Worm (Caenorhabditis elegans) whole organism, L4 larva: ENCODE measurements around the gene moe-3.

Experiments used
- F10B5.3 ChIP-seq: sonication (generic microtip); optimal IDR thresholded peaks from 2 replicates; lab custom pipeline; 2016; ENCODE audit warnings: mild to moderate bottlenecking, missing genetic modification characterization, missing compliant biosample characterization
- F26F4.8 ChIP-seq: fragments of 200-800 bp; sonication (Bioruptor generic); conservative IDR thresholded peaks from 2 replicates; pipeline ENCODE4 v1.3.6; 2022; ENCODE audit warnings: missing genetic modification characterization, missing compliant biosample characterization
- F37D6.2 ChIP-seq: sonication (generic microtip); optimal IDR thresholded peaks from 2 replicates; lab custom pipeline; 2016; ENCODE audit warnings: mild to moderate bottlenecking, missing genetic modification characterization, missing compliant biosample characterization
- F49E8.2 ChIP-seq: sonication (generic microtip); optimal IDR thresholded peaks from 2 replicates; lab custom pipeline; 2016; ENCODE audit warnings: missing compliant biosample characterization, mild to moderate bottlenecking, missing genetic modification characterization, borderline replicate concordance
- R02D3.7 ChIP-seq: fragments of 150-350 bp; sonication (generic microtip); optimal IDR thresholded peaks from 3 replicates; lab custom pipeline; 2014; ENCODE audit warnings: missing biosample characterization, missing genetic modification characterization
- T20F7.1 ChIP-seq: fragments of 200-800 bp; sonication (Bioruptor generic); optimal IDR thresholded peaks from 2 replicates; lab custom pipeline; 2018; ENCODE audit warnings: mild to moderate bottlenecking, missing genetic modification characterization, missing compliant biosample characterization
- Y48G9A.11 ChIP-seq: fragments of 200-800 bp; sonication (Bioruptor generic); IDR thresholded peaks from 2 replicates; pipeline ENCODE4 v1.3.6; 2022; ENCODE audit warnings: missing genetic modification reagents, missing genetic modification characterization, missing compliant biosample characterization
- Y75B8A.6 ChIP-seq: fragments of 200-800 bp; sonication (Bioruptor generic); IDR thresholded peaks from 2 replicates; pipeline ENCODE4 v1.3.6; 2022; ENCODE audit warnings: missing genetic modification reagents, missing genetic modification characterization, missing compliant biosample characterization
- ZK337.2 ChIP-seq: fragments of 200-800 bp; sonication (Bioruptor generic); IDR thresholded peaks from 2 replicates; pipeline ENCODE4 v1.3.6; 2022; ENCODE audit warnings: missing genetic modification reagents, missing genetic modification characterization, missing compliant biosample characterization
- arid-1 ChIP-seq: fragments of 200-800 bp; sonication (Bioruptor generic); conservative IDR thresholded peaks from 2 replicates; pipeline ENCODE4 v1.3.6; 2022; ENCODE audit warnings: missing genetic modification reagents, missing genetic modification characterization, missing compliant biosample characterization
- ceh-62 ChIP-seq: sonication (generic microtip); optimal IDR thresholded peaks from 2 replicates; lab custom pipeline; 2017; ENCODE audit warnings: missing biosample characterization, missing genetic modification characterization
- ces-1 ChIP-seq: fragments of 150-350 bp; sonication (generic microtip); optimal IDR thresholded peaks from 4 replicates; lab custom pipeline; 2014; ENCODE audit warnings: missing biosample characterization, missing genetic modification reagents, missing genetic modification characterization
- cey-2 ChIP-seq: sonication (generic microtip); optimal IDR thresholded peaks from 3 replicates; lab custom pipeline; 2017; ENCODE audit warnings: missing genetic modification characterization, mild to moderate bottlenecking, missing compliant biosample characterization, antibody characterized with exemption, borderline replicate concordance; ENCODE audit not compliant: insufficient read depth
- daf-12 ChIP-seq: fragments of 150-350 bp; optimal IDR thresholded peaks from 2 replicates; lab custom pipeline; 2014; ENCODE audit warnings: missing biosample characterization, missing genetic modification reagents, missing genetic modification characterization
- daf-16 ChIP-seq, 3 experiments: sonication (generic microtip); optimal IDR thresholded peaks; 2 replicates each; lab custom pipeline; 2016 to 2017; ENCODE audit warnings: missing genetic modification characterization in 3 of 3, missing genetic modification reagents in 3 of 3, mild to moderate bottlenecking in 2 of 3, missing compliant biosample characterization in 2 of 3, missing biosample characterization in 1 of 3, moderate library complexity in 1 of 3
- dmd-9 ChIP-seq: fragments of 200-800 bp; sonication (Bioruptor generic); IDR thresholded peaks from 2 replicates; pipeline ENCODE4 v1.3.6; 2022; ENCODE audit warnings: missing genetic modification reagents, missing genetic modification characterization, missing compliant biosample characterization
- duxl-1 ChIP-seq: sonication (generic microtip); optimal IDR thresholded peaks from 2 replicates; lab custom pipeline; 2016; ENCODE audit warnings: mild to moderate bottlenecking, missing genetic modification characterization, moderate library complexity, missing compliant biosample characterization; ENCODE audit not compliant: poor library complexity
- dve-1 ChIP-seq: sonication (generic microtip); optimal IDR thresholded peaks from 2 replicates; lab custom pipeline; 2017; ENCODE audit warnings: antibody characterized with exemption, mild to moderate bottlenecking, missing genetic modification characterization, missing compliant biosample characterization; ENCODE audit not compliant: insufficient read depth
- egl-27 ChIP-seq: sonication (generic microtip); optimal IDR thresholded peaks from 3 replicates; lab custom pipeline; 2017; ENCODE audit warnings: missing biosample characterization, missing genetic modification reagents, missing genetic modification characterization
- egl-43 ChIP-seq: fragments of 200-800 bp; sonication (Bioruptor generic); IDR thresholded peaks from 2 replicates; pipeline ENCODE4 v1.3.6; 2022; ENCODE audit warnings: missing genetic modification reagents, missing genetic modification characterization, missing compliant biosample characterization
- fos-1 ChIP-seq: fragments of 150-350 bp; optimal IDR thresholded peaks from 2 replicates; lab custom pipeline; 2014; ENCODE audit warnings: missing biosample characterization, missing genetic modification characterization
- gei-8 ChIP-seq: fragments of 200-800 bp; sonication (Bioruptor generic); optimal IDR thresholded peaks from 2 replicates; lab custom pipeline; 2018; ENCODE audit warnings: mild to moderate bottlenecking, missing genetic modification characterization, missing compliant biosample characterization
- hif-1 ChIP-seq, 2 experiments: sonication (generic microtip); optimal IDR thresholded peaks; 2 replicates each; lab custom pipeline; 2016 to 2017; ENCODE audit warnings: missing compliant biosample characterization in 2 of 2, missing genetic modification characterization in 2 of 2, missing genetic modification reagents in 2 of 2, missing genotype in 2 of 2, mild to moderate bottlenecking in 1 of 2
- hlh-11 ChIP-seq: fragments of 200-800 bp; sonication (Bioruptor generic); optimal IDR thresholded peaks from 2 replicates; lab custom pipeline; 2018; ENCODE audit warnings: mild to moderate bottlenecking, missing genetic modification characterization, missing compliant biosample characterization
- lin-1 ChIP-seq: fragments of 200-800 bp; sonication (Bioruptor generic); IDR thresholded peaks from 2 replicates; pipeline ENCODE4 v1.3.6; 2022; ENCODE audit warnings: missing genetic modification reagents, missing genetic modification characterization, missing compliant biosample characterization
- lin-13 ChIP-seq: fragments of 150-350 bp; optimal IDR thresholded peaks from 2 replicates; lab custom pipeline; 2014; ENCODE audit warnings: missing biosample characterization, missing genetic modification reagents, missing genetic modification characterization
- lin-15B ChIP-seq: fragments of 150-350 bp; sonication (generic microtip); optimal IDR thresholded peaks from 3 replicates; lab custom pipeline; 2014; ENCODE audit warnings: missing biosample characterization, missing genetic modification characterization
- lin-38 ChIP-seq: fragments of 200-800 bp; sonication (Bioruptor generic); IDR thresholded peaks from 2 replicates; pipeline ENCODE4 v1.3.6; 2022; ENCODE audit warnings: missing genetic modification reagents, missing genetic modification characterization, missing compliant biosample characterization
- lsy-2 ChIP-seq, 2 experiments: fragments of 150-350 bp in 1 of 2; sonication (generic microtip) in 1 of 2; optimal IDR thresholded peaks; 2 replicates each; lab custom pipeline; 2014 to 2017; ENCODE audit warnings: missing biosample characterization in 2 of 2, missing genetic modification characterization in 2 of 2
- mdl-1 ChIP-seq, 2 experiments: fragments of 150-350 bp in 1 of 2; sonication (generic microtip) in 1 of 2; optimal IDR thresholded peaks; 2 replicates each; lab custom pipeline; 2014 to 2017; ENCODE audit warnings: missing biosample characterization in 2 of 2, missing genetic modification characterization in 2 of 2
- mdt-29 ChIP-seq: fragments of 200-800 bp; sonication (Bioruptor generic); IDR thresholded peaks from 2 replicates; pipeline ENCODE4 v1.3.6; 2022; ENCODE audit warnings: missing genetic modification reagents, missing genetic modification characterization, missing compliant biosample characterization
- mes-2 ChIP-seq: sonication (generic microtip); optimal IDR thresholded peaks from 2 replicates; lab custom pipeline; 2016; ENCODE audit warnings: missing genotype, mild to moderate bottlenecking, missing genetic modification characterization, missing compliant biosample characterization; ENCODE audit not compliant: poor library complexity, severe bottlenecking
- mxl-3 ChIP-seq: fragments of 200-800 bp; sonication (Bioruptor generic); optimal IDR thresholded peaks from 2 replicates; lab custom pipeline; 2018; ENCODE audit warnings: mild to moderate bottlenecking, missing genetic modification characterization, missing compliant biosample characterization
- nhr-10 ChIP-seq: fragments of 150-350 bp; optimal IDR thresholded peaks from 2 replicates; lab custom pipeline; 2014; ENCODE audit warnings: missing biosample characterization, missing genetic modification characterization
- nhr-111 ChIP-seq: fragments of 200-800 bp; sonication (Bioruptor generic); optimal IDR thresholded peaks from 2 replicates; lab custom pipeline; 2018; ENCODE audit warnings: mild to moderate bottlenecking, missing genetic modification characterization, missing compliant biosample characterization
- nhr-237 ChIP-seq: sonication (generic microtip); optimal IDR thresholded peaks from 2 replicates; lab custom pipeline; 2017; ENCODE audit warnings: missing biosample characterization, missing genetic modification characterization
- nhr-28 ChIP-seq: fragments of 150-350 bp; optimal IDR thresholded peaks from 2 replicates; lab custom pipeline; 2014; ENCODE audit warnings: missing biosample characterization, missing genetic modification characterization
- nhr-41 ChIP-seq: fragments of 200-800 bp; sonication (Bioruptor generic); IDR thresholded peaks from 2 replicates; pipeline ENCODE4 v1.3.6; 2022; ENCODE audit warnings: missing genetic modification reagents, missing genetic modification characterization, missing compliant biosample characterization
- nhr-42 ChIP-seq: fragments of 200-800 bp; sonication (Bioruptor generic); IDR thresholded peaks from 2 replicates; pipeline ENCODE4 v1.3.6; 2022; ENCODE audit warnings: missing genetic modification characterization, missing compliant biosample characterization
- nhr-6 ChIP-seq: fragments of 150-350 bp; optimal IDR thresholded peaks from 2 replicates; lab custom pipeline; 2014; ENCODE audit warnings: missing biosample characterization, missing genetic modification characterization
- pqm-1 ChIP-seq: sonication (generic microtip); optimal IDR thresholded peaks from 2 replicates; lab custom pipeline; 2017; ENCODE audit warnings: missing biosample characterization, missing genetic modification characterization
- set-16 ChIP-seq: fragments of 200-800 bp; sonication (Bioruptor generic); IDR thresholded peaks from 2 replicates; pipeline ENCODE4 v1.3.6; 2022; ENCODE audit warnings: missing genetic modification reagents, missing genetic modification characterization, missing compliant biosample characterization
- snpc-1.2 ChIP-seq: fragments of 200-800 bp; sonication (Bioruptor generic); IDR thresholded peaks from 2 replicates; pipeline ENCODE4 v1.3.6; 2022; ENCODE audit warnings: missing genetic modification reagents, missing genetic modification characterization, missing compliant biosample characterization
- snpc-4 ChIP-seq: fragments of 150-350 bp; optimal IDR thresholded peaks from 2 replicates; lab custom pipeline; 2014; ENCODE audit warnings: missing biosample characterization, missing genetic modification characterization
- spr-3 ChIP-seq: fragments of 200-800 bp; sonication (Bioruptor generic); optimal IDR thresholded peaks from 2 replicates; lab custom pipeline; 2018; ENCODE audit warnings: mild to moderate bottlenecking, missing genetic modification characterization, missing compliant biosample characterization
- tag-97 ChIP-seq: fragments of 200-800 bp; sonication (Bioruptor generic); IDR thresholded peaks from 2 replicates; pipeline ENCODE4 v1.3.6; 2022; ENCODE audit warnings: missing genetic modification characterization, missing compliant biosample characterization
- unc-130 ChIP-seq: sonication (generic microtip); optimal IDR thresholded peaks from 2 replicates; lab custom pipeline; 2016; ENCODE audit warnings: missing genetic modification reagents, missing genetic modification characterization, missing compliant biosample characterization
- zag-1 ChIP-seq: fragments of 150-350 bp; optimal IDR thresholded peaks from 2 replicates; lab custom pipeline; 2014; ENCODE audit warnings: missing biosample characterization, missing genetic modification characterization
- zfp-2 ChIP-seq: sonication (generic microtip); optimal IDR thresholded peaks from 2 replicates; lab custom pipeline; 2016; ENCODE audit warnings: mild to moderate bottlenecking, missing genetic modification characterization, missing compliant biosample characterization
- zip-11 ChIP-seq: fragments of 200-800 bp; sonication (Bioruptor generic); IDR thresholded peaks from 2 replicates; pipeline ENCODE4 v1.3.6; 2022; ENCODE audit warnings: missing genetic modification characterization, missing compliant biosample characterization

moe-3 gene

ce11 chrII:13195163-13195562 lies 29.6 kb upstream of the moe-3 start, which contains the start of gene lec-1 (continued):
- no peak for TF ChIP-seq dmd-9
- peak; percentile 60 for TF ChIP-seq mes-2
- TF ChIP-seq gei-8 (GFP tag; lab: Kevin White, UChicago), result no peak
- TF ChIP-seq lin-15B (tag; lab: Kevin White, UChicago), result no peak
- TF ChIP-seq lin-13 (GFP tag; lab: Kevin White, UChicago), result peak; percentile 11
- no peak for TF ChIP-seq tag-97 (GFP tag; lab: Robert Waterston, UW)
- no peak for TF ChIP-seq egl-43 (GFP tag; lab: Robert Waterston, UW)
- no peak for TF ChIP-seq egl-27 (tag; lab: Kevin White, UChicago)
- TF ChIP-seq Y75B8A.6, result no peak
- TF ChIP-seq lin-38, result peak; percentile 37; the same call in 1 of the 2 replicates
- TF ChIP-seq F26F4.8, result no peak
- TF ChIP-seq Y48G9A.11 (GFP tag; lab: Robert Waterston, UW), result no peak
- TF ChIP-seq nhr-237 (tag; lab: Kevin White, UChicago), result no peak
- TF ChIP-seq unc-130 (GFP tag; lab: Kevin White, UChicago), result no peak
- peak; percentile 60 for TF ChIP-seq T20F7.1 (GFP tag; lab: Kevin White, UChicago)
- no peak for TF ChIP-seq zip-11 (GFP tag; lab: Robert Waterston, UW)
- TF ChIP-seq fos-1 (tag; lab: Kevin White, UChicago), result no peak
- TF ChIP-seq ces-1 (GFP tag; lab: Kevin White, UChicago), result no peak
- peak; percentile 78 for TF ChIP-seq dve-1 (tag; lab: Kevin White, UChicago)
- peak; percentile 63 for TF ChIP-seq nhr-28 (tag; lab: Kevin White, UChicago)
- TF ChIP-seq mdt-29 (GFP tag; lab: Robert Waterston, UW), result no peak; the same call in 1 of the 2 replicates
- peak; percentile 72 for TF ChIP-seq hlh-11 (tag; lab: Kevin White, UChicago)
- no peak for TF ChIP-seq zag-1
- no peak for TF ChIP-seq nhr-111
- TF ChIP-seq F10B5.3 (tag; lab: Kevin White, UChicago), result no peak
- peak in 1 of 2 experiments; percentile 51 for TF ChIP-seq daf-16 (GFP tag; optimal IDR thresholded peaks at IDR 0.05; lab: Kevin White, UChicago)
- peak; percentile 97 for TF ChIP-seq daf-16 (tag; optimal IDR thresholded peaks at IDR 0.05; lab: Kevin White, UChicago)
- TF ChIP-seq set-16 (GFP tag; lab: Robert Waterston, UW), result 0 out of 2 replicates have a peak, but pooled peaks have one; percentile 11
- no peak for TF ChIP-seq F37D6.2 (tag; lab: Kevin White, UChicago)
- TF ChIP-seq lin-1, result no peak
- peak in 1 of 2 experiments; percentile 3 for TF ChIP-seq hif-1 (tag; optimal IDR thresholded peaks at IDR 0.05; lab: Kevin White, UChicago)
- TF ChIP-seq daf-12 (tag; lab: Kevin White, UChicago), result no peak
- TF ChIP-seq snpc-4, result no peak
- TF ChIP-seq zfp-2 (tag; lab: Kevin White, UChicago), result no peak
- no peak for TF ChIP-seq spr-3 (GFP tag; lab: Kevin White, UChicago)
- TF ChIP-seq mxl-3 (GFP tag; lab: Kevin White, UChicago), result peak; percentile 51
- no peak for TF ChIP-seq ceh-62 (tag; lab: Kevin White, UChicago)
- no peak for TF ChIP-seq nhr-42 (GFP tag; lab: Robert Waterston, UW)
- TF ChIP-seq nhr-10 (tag; lab: Kevin White, UChicago), result no peak
- TF ChIP-seq ZK337.2 (GFP tag; lab: Robert Waterston, UW), result no peak
- no peak for TF ChIP-seq snpc-1.2 (GFP tag; lab: Robert Waterston, UW)
- TF ChIP-seq duxl-1 (tag; lab: Kevin White, UChicago), result no peak
- TF ChIP-seq lsy-2 (tag; optimal IDR thresholded peaks at IDR 0.05; lab: Kevin White, UChicago), result peak in 1 of 2 experiments; percentile 64
- TF ChIP-seq mdl-1 (tag; optimal IDR thresholded peaks at IDR 0.05; lab: Kevin White, UChicago), result peak in 1 of 2 experiments; percentile 64
- TF ChIP-seq nhr-41 (GFP tag; lab: Robert Waterston, UW), result no peak
- TF ChIP-seq cey-2 (tag; lab: Kevin White, UChicago), result no peak
- TF ChIP-seq arid-1 (GFP tag; lab: Robert Waterston, UW), result no peak
- TF ChIP-seq pqm-1 (tag; lab: Kevin White, UChicago), result peak; percentile 49
- peak; percentile 15 for TF ChIP-seq nhr-6 (tag; lab: Kevin White, UChicago)
- TF ChIP-seq R02D3.7 (tag; lab: Kevin White, UChicago), result no peak
- no peak for TF ChIP-seq F49E8.2 (tag; lab: Kevin White, UChicago)
